Worm (Caenorhabditis elegans): ENCODE results near the gene snpc-1.1.

Gene snpc-1.1

DNA sequence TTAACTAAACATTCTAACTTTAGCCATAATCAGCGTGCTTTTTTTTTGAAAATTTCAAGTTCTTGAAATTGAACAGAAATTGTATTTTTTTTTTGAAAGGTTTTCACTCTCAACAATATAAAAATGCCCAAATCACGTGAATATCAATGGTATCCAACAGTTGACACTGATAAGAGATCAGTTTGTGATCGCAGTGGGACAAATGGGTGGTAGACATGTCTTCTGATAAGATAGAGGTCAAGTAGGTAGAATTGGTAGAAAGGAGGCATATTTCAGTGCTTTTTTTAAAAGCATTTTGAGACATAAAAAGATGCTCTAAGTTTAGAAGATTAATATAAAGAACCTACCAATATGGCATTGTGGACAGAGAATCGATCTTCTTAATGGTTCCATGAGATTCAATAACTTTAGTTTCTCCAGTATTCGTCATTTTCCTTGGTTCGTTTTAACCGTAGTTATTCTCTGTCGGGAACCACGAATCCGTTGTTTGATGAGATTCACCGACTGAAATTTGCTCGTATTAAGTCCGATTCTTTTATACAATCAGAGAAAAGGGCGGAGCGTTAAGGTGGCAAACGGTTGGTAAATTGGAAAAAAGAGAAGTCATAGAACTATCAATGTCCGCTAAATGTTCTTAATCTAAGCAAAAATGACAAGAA, 3.7 kb downstream of the snpc-1.1 start, which contains the start of gene mthf-1:
Gene mthf-1, minus strand, starts transcription at position 504 of the 659 bp plus-strand sequence.
- no peak for TF ChIP-seq unc-62 (GFP tag; optimal IDR thresholded peaks at IDR 0.05)

DNA sequence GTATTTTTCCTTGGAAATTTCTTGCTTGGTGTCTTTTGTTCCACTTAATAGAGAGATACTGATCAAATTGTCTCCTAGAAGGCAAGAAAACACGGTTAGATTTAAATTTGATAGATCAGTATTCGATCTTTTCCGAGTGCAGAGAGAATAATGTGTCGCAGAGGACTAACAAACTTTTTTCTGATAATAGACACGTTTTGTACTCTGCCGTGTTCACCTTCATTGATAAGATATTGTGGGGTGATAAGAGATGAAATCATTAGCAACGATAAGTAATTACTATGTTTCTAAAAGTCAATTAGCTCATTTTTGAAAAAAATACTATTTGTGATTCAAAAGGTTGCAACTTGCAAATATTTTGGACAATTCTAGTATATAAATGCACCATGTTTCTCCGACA, 4.4 kb downstream of the snpc-1.1 start:
- TF ChIP-seq unc-62 (GFP tag; optimal IDR thresholded peaks at IDR 0.05): no peak

DNA sequence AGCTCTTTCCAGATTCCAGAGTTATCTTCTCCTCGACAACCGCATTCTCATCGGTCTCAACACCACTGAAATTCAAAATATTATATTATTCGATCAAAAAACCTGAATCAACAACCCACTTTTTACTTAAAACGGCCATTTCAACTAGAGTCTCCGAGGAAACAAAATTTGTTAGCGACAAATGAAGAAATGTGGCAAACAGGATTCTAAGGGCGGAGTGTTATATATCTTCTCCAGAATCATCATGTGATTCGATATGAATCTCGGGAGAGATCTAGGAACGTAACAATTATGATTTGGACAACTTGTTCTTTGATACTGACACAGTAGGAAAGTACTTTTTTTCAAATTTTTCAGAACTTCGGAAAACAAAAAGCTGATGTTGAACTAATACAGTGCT, 4.9 kb downstream of the snpc-1.1 start:
- no peak for TF ChIP-seq unc-62 (GFP tag; optimal IDR thresholded peaks at IDR 0.05)

DNA sequence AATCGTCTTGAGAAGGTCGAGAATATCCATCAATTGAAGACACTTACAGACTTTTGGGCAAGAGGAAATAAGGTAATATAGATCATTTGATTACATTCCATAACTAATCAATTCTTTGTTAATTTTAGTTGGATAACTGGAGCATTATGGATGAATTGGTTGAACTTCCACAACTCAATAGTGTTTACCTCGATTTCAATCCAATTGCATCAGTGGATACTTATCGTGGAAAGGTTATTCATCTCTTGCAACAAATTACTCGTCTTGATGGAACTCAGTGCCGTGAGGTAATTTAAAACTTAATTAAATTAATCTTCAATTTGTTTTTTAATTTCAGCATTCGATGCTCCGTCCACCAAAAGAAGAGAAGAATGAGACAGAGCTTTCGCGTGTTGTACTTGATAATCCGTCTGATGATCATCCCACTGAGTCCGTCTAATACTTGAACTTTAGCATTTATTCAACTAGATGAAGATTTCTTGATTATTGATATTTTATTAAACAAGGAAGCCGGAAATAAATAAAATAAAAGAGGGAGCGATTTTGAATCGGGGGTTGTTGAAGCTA, 7.6 kb downstream of the snpc-1.1 start:
- no peak for TF ChIP-seq unc-62 (GFP tag; optimal IDR thresholded peaks at IDR 0.05)

DNA sequence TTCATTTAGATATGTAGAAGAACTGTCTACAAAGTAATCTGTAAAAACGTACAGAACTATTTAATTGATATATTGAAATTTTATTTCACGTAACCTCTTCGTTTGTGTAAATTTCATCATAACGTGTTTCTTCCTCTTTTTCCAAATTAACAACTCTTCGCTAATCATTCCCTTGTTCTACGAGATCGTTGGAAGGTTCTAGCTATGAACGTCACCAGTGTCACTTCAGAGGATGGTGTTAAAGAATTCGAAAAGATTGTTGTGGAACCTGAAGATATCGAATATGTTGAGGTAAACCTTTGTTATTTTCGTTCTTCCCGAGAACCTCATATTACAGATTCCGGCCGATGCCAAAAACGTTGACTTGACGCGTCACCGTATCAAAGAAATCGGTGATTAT, 8.7 kb downstream of the snpc-1.1 start, which contains the start of gene C06A8.6:
Gene C06A8.6, plus strand, starts transcription at position 89 of the 400 bp plus-strand sequence.
- no peak for TF ChIP-seq unc-62 (GFP tag; optimal IDR thresholded peaks at IDR 0.05)

DNA sequence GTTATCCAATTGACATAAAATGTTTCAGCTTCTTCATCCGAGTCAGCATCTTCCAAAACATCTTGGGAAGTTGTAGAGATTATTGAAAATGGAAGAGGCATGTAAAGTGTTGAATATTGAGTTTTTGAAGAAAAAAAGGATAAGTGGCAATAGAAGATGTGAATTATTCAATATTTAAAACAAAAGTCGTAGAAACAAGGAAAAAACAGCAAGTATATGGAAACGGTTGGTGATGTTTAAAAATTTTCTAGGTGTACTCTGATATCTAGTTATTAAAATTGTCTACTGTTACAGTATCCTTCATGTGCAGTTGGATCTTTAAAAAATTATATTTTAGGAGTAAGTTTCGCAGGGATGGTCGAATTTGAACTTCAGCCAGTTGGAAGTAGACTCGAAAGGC, 9.2 kb downstream of the snpc-1.1 start, which contains the start of gene C06A8.8:
Gene C06A8.8, minus strand, starts transcription at position 101 of the 400 bp plus-strand sequence.
- TF ChIP-seq unc-62 (GFP tag; optimal IDR thresholded peaks at IDR 0.05): no peak

DNA sequence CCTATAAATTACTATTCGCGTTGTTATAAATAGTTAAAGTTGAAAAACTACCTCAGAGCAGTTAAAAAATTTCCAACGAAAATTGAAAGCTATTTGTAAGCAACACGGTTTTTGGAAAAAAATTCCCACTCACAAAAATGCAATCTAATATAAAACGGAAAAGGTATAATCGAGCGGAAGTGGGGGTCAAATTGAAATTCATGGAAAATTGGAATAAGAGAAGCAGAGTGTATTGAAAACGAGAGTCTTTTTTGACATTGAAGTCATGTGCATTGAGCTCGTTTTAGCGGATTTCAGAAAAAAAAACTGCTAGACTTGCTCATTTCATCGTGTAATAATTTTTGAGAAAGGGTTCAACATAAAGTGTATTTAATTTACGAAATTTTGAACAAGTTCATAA, 10.8 kb downstream of the snpc-1.1 start:
- no peak for TF ChIP-seq unc-62 (GFP tag; optimal IDR thresholded peaks at IDR 0.05)

DNA sequence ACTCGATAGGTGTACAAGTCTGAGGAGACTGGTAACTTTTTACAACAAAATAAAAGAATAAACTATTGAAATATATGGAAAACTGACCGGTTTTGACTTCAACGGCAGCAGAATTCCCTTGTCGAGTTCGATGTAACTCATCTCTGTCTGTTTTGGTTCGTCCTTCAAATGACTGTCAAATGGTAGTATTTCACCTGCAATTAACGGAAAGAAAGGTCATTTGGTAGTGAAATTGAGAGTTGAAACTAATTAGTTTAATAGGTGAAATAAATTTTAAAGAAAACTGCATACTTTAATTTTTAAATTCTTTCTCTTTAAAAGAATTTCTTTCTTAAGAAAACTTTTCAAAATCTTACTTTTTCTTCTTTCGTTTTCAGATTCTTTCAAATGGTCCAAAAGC, 11.8 kb downstream of the snpc-1.1 start:
- TF ChIP-seq unc-62 (GFP tag; optimal IDR thresholded peaks at IDR 0.05): no peak

DNA sequence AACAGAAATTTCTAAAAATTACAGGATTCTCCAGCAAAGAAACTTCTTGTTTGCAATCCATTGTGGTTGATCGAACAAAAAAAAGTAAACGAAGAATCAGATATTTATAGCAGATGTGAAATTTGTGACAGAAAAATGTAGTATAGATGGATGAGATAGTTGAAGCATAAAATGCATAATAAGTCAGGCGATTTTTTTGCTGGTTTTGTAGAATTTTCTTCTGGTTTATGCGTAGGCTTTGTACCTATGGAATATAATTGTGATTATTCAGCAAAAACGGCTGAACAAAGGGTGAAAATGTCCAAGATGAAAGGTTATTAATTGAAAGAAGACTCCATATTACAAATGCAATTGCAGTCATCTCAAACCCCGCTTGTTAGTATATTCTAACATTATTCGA, 15.6 kb downstream of the snpc-1.1 start, which contains the start of gene srh-39:
Gene srh-39, minus strand, starts transcription at position 101 of the 400 bp plus-strand sequence.
- no peak for TF ChIP-seq unc-62 (GFP tag; optimal IDR thresholded peaks at IDR 0.05)

DNA sequence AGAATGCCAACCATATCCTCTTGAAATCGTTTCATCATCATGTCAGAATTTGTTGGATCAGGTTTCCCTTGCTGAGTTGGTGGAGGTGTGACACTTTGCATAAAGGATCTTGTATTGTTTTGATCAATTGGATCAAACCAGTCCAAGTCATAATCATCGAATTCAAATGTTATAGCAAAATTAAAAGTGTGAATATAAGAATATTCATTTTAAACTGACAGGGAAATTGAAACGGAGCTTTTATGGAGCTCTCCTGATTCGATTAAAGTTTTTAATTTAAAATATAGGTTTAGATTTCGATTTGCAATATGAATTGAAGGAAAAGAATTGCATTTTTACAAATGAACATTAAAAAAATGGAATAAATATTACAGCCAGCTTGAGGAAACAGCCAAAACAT, 17.5 kb downstream of the snpc-1.1 start, which contains the start of gene B0228.9:
Gene B0228.9, minus strand, starts transcription at position 101 of the 400 bp plus-strand sequence.
- no peak for TF ChIP-seq unc-62 (GFP tag; optimal IDR thresholded peaks at IDR 0.05)

DNA sequence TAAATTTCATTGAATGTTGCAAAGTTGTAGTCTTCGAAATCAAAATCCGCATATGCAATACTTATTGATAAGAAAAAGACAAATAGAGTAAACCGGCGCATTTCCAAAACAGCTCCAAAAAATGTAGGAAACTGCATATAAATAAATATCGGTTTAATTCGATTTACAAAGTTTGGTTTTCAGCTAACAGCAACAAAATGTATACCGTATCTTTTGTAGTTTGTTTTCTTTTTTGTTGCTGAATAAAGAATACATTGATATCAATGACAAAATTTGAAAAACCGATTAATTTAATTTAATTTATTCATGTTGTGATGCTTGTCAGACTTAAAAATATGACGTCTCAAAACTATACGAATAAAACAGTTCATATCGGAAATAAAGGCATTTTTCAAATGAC, 19.7 kb downstream of the snpc-1.1 start, which contains the start of gene B0228.8:
Gene B0228.8, minus strand, starts transcription at position 101 of the 400 bp plus-strand sequence.
- TF ChIP-seq unc-62 (GFP tag; optimal IDR thresholded peaks at IDR 0.05): no peak

DNA sequence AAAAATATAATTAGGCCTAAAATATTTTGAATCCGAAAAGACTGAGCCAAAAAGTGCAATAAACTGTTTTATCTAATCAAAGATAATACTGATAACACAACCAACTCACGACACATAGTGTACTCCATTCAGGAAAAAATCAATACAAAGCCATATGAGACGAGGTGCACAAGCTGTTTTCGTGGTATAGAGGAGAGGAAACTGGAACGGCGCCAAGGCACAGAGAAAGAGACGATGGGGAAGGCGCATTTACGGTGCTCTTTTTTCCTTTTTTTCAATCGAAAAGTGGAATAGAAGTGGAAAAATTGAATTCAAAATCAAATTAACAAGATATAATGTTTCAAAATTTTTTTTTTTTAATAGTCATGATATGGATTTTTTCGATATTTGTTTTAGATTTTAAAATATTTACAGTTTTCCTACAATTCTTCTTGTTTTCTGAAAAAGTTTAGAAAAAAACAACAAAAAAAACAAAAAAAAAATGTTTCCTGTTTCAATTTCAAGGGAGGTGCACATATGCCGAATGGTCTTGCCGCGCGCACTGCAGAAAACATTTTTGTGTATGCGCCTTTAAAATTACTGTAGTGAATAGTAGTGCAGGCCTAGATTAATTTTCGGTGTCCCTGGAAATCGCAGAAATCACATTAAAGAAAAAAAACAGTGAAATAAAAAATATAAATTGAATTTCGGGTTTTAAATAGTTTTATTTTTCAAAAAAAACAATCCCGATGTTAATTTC, 22.5 kb downstream of the snpc-1.1 start, which contains the start of gene B0228.7:
Gene B0228.7, minus strand, starts transcription at position 627 of the 739 bp plus-strand sequence.
- no peak for TF ChIP-seq unc-62 (GFP tag; optimal IDR thresholded peaks at IDR 0.05)

DNA sequence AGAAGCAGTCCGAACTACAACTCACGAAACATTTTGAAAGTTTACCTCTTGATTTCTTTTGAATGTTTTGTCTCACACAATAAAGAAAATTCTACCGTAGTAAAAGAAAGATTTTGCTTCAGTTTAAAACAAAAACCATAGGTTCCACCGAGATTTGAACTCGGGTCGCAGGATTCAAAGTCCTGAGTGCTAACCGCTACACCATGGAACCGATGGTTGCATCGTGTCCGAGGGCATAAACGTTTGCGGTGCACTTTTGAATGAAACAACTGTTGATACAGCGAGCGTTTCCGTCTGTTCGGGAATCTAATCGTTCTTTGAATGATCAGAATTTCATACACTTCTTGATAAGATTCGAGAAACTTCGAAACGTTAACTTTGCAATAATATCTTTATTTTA, 24.3 kb downstream of the snpc-1.1 start:
- no peak for TF ChIP-seq unc-62 (GFP tag; optimal IDR thresholded peaks at IDR 0.05)

DNA sequence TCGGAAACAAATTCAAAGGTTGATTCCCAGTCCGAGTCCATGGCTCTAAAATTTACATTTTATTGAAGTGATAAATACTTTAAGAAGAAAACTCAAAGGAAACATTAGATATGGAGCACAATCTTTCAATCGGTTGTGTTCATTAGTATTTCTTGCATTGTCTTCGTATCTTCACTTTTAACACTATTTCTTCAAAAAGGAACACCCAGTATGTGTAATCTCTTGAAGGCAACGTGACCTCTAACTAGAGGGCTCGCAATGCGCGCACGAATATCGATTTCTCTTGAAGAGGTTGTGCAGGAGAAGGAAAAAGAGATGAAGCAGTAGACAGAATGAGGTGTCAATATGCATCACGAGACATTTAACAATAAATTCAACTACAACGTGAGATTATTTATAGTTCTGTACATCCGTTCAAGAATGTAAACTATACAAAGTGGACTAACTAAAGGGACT, 26.0 kb downstream of the snpc-1.1 start, which contains the start of the genes B0228.6 and B0228.1:
Gene B0228.6, minus strand, starts transcription at position 51 of the 456 bp plus-strand sequence.
Gene B0228.1, plus strand, starts transcription at position 228 of the 456 bp plus-strand sequence.
- TF ChIP-seq unc-62 (GFP tag; optimal IDR thresholded peaks at IDR 0.05): no peak

DNA sequence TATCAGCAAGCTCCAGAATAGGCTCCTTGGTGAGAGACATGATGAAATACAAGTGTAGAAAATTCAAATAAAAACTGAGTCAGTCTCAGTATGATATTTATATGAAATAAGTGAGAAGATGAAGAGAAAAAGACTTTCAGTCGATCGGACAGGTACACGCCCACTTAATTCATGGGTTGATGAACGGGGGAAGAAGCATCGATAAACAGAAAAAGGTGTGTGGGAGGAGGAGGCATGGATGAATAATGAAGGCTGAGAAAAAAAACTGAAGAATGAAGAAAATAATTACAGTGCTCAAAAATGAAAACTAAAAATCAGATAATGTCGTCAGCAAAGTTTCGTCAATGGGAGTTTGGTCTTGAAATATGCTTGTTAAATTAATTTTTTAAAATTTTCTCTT, 27.6 kb downstream of the snpc-1.1 start, which contains the start of gene trx-1:
Gene trx-1, minus strand, starts transcription at position 101 of the 400 bp plus-strand sequence.
- no peak for TF ChIP-seq unc-62 (GFP tag; optimal IDR thresholded peaks at IDR 0.05)

DNA sequence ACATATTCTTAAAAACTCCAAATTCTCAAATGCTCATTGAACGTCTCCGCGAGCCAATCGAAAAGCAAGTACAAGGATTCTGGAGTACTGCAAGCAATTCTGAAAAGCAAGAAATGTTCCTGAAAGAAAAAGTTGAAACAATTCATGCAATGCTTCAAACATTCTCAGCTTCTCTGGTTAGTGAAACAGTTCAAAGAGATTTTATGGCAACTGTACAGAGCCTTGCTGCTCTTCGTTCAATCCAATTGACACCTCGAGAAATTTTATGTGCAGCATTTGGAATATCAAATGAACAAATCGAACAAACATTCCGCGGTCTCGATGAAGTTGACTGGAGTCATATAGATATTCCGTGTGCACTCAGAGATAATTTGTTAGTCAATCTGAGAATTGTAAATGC, 44.4 kb downstream of the snpc-1.1 start:
- TF ChIP-seq unc-62 (GFP tag; optimal IDR thresholded peaks at IDR 0.05): no peak
